In genomic region chr3L:4292120-4292697, dm6 we compare ENCODE assay signal across 1 fruit fly cellular context.
TF ChIP-seq lines count a peak whose summit lies in the region.

Gene CG15012, minus strand, starts transcription at chr3L:4292246.
Gene Fdx2, plus strand, starts transcription at chr3L:4292482.

TF ChIP-seq in whole organism, embryonic, 481 proteins besides CTCF, POLR2A, EP300 and RAD21 (continued from another document and continues in another):
- TF ChIP-seq E2f1 (GFP tag; IDR thresholded peaks at IDR 0.05; lab: Robert Waterston, UW) (no peak), grau (tag; optimal IDR thresholded peaks at IDR 0.05; lab: Kevin White, UChicago) (peak; percentile 41), wek (GFP tag; optimal IDR thresholded peaks at IDR 0.05; lab: Kevin White, UChicago) (no peak), CG14860 (GFP tag; IDR thresholded peaks at IDR 0.05; lab: Robert Waterston, UW; ENCODE audit: partially characterized antibody) (no peak), btn (GFP tag; optimal IDR thresholded peaks at IDR 0.05; lab: Kevin White, UChicago) (no peak), CG10147 (GFP tag; optimal IDR thresholded peaks at IDR 0.05; lab: Kevin White, UChicago) (peak; percentile 16), vvl (GFP tag; IDR thresholded peaks at IDR 0.05; lab: Robert Waterston, UW) (peak; percentile 59), CG18476 (GFP tag; optimal IDR thresholded peaks at IDR 0.05; lab: Kevin White, UChicago) (no peak), B-H2 (GFP tag; optimal IDR thresholded peaks at IDR 0.05; lab: Kevin White, UChicago) (no peak), eyg (GFP tag; optimal IDR thresholded peaks at IDR 0.05; lab: Kevin White, UChicago) (peak; percentile 9), Dref (GFP tag; IDR thresholded peaks at IDR 0.05; lab: Robert Waterston, UW) (peak; percentile 33; the same call in 1 of the 2 replicates), D19A (tag; optimal IDR thresholded peaks at IDR 0.05; lab: Kevin White, UChicago) (no peak), CG18262 (tag; optimal IDR thresholded peaks at IDR 0.05; lab: Kevin White, UChicago) (peak; percentile 40), fd64A (GFP tag; optimal IDR thresholded peaks at IDR 0.05; lab: Kevin White, UChicago) (no peak), maf-S (GFP tag; optimal IDR thresholded peaks at IDR 0.05; lab: Kevin White, UChicago) (no peak), knrl (GFP tag; IDR thresholded peaks at IDR 0.05; lab: Robert Waterston, UW; ENCODE audit: partially characterized antibody) (peak; percentile 61; the same call in 2 of the 3 replicates), Deaf1 (tag; optimal IDR thresholded peaks at IDR 0.05; lab: Kevin White, UChicago) (peak; percentile 3), jumu (GFP tag; optimal IDR thresholded peaks at IDR 0.05; lab: Kevin White, UChicago) (peak; percentile 43), CG6254 (GFP tag; optimal IDR thresholded peaks at IDR 0.05; lab: Kevin White, UChicago) (no peak), ase (GFP tag; IDR thresholded peaks at IDR 0.05; lab: Robert Waterston, UW) (no peak), CG5953 (GFP tag; IDR thresholded peaks at IDR 0.05; lab: Robert Waterston, UW) (no peak), CG42726 (GFP tag; IDR thresholded peaks at IDR 0.05; lab: Robert Waterston, UW; ENCODE audit: partially characterized antibody) (no peak), Dp (GFP tag; optimal IDR thresholded peaks at IDR 0.05; lab: Kevin White, UChicago) (peak; percentile 35), corto (GFP tag; optimal IDR thresholded peaks at IDR 0.05; lab: Kevin White, UChicago) (no peak), schlank (tag; optimal IDR thresholded peaks at IDR 0.05; lab: Kevin White, UChicago) (no peak), ERR (GFP tag; optimal IDR thresholded peaks at IDR 0.05; lab: Kevin White, UChicago) (no peak), CG15269 (tag; optimal IDR thresholded peaks at IDR 0.05; lab: Kevin White, UChicago) (no peak), esg (GFP tag; conservative IDR thresholded peaks at IDR 0.05; lab: Robert Waterston, UW) (no peak), Dek (tag; optimal IDR thresholded peaks at IDR 0.05; lab: Kevin White, UChicago) (no peak), HLH3B (GFP tag; IDR thresholded peaks at IDR 0.05; lab: Robert Waterston, UW) (no peak), CG10543 (GFP tag; optimal IDR thresholded peaks at IDR 0.05; lab: Kevin White, UChicago) (no peak), pum (GFP tag; optimal IDR thresholded peaks at IDR 0.05; lab: Kevin White, UChicago) (peak; percentile 11), dm (GFP tag; optimal IDR thresholded peaks at IDR 0.05; lab: Kevin White, UChicago) (peak; percentile 71), Mrtf (GFP tag; IDR thresholded peaks at IDR 0.05; lab: Robert Waterston, UW) (no peak), Adf1 (GFP tag; IDR thresholded peaks at IDR 0.05; lab: Robert Waterston, UW) (no peak), bsh (GFP tag; optimal IDR thresholded peaks at IDR 0.05; lab: Kevin White, UChicago) (peak in 1 of 2 experiments; percentile 1), CG31224 (GFP tag; IDR thresholded peaks at IDR 0.05; lab: Robert Waterston, UW) (no peak), vnd (GFP tag; IDR thresholded peaks at IDR 0.05; lab: Robert Waterston, UW; ENCODE audit: partially characterized antibody) (no peak), CG16813 (GFP tag; IDR thresholded peaks at IDR 0.05; lab: Robert Waterston, UW; ENCODE audit: partially characterized antibody) (0 out of 3 replicates have a peak, but pooled peaks have one; percentile 37), CG18011 (GFP tag; optimal IDR thresholded peaks at IDR 0.05; lab: Kevin White, UChicago) (no peak), Eip74EF (GFP tag; optimal IDR thresholded peaks at IDR 0.05; lab: Kevin White, UChicago) (peak in 1 of 2 experiments; percentile 3), ewg (GFP tag; optimal IDR thresholded peaks at IDR 0.05; lab: Kevin White, UChicago) (no peak), p53 (GFP tag; optimal IDR thresholded peaks at IDR 0.05; lab: Kevin White, UChicago) (peak; percentile 7), CG1792 (GFP tag; optimal IDR thresholded peaks at IDR 0.05; lab: Kevin White, UChicago) (no peak), CG2712 (tag; optimal IDR thresholded peaks at IDR 0.05; lab: Kevin White, UChicago) (peak; percentile 62), CG8290 (GFP tag; optimal IDR thresholded peaks at IDR 0.05; lab: Kevin White, UChicago) (peak; percentile 23), CG8290 (tag; optimal IDR thresholded peaks at IDR 0.05; lab: Kevin White, UChicago) (peak in 1 of 2 experiments; percentile 41), Dfd (GFP tag; optimal IDR thresholded peaks at IDR 0.05; lab: Kevin White, UChicago) (no peak), Fer3 (tag; optimal IDR thresholded peaks at IDR 0.05; lab: Kevin White, UChicago) (no peak), hth (optimal IDR thresholded peaks at IDR 0.05; lab: Kevin White, UChicago) (no peak), sob (GFP tag; IDR thresholded peaks at IDR 0.05; lab: Robert Waterston, UW) (no peak), CG7963 (GFP tag; IDR thresholded peaks at IDR 0.05; lab: Robert Waterston, UW; ENCODE audit: partially characterized antibody) (no peak), row (GFP tag; IDR thresholded peaks at IDR 0.05; lab: Robert Waterston, UW) (peak; percentile 84), zen2 (GFP tag; IDR thresholded peaks at IDR 0.05; lab: Robert Waterston, UW; ENCODE audit: partially characterized antibody) (no peak), chn (GFP tag; optimal IDR thresholded peaks at IDR 0.05; lab: Kevin White, UChicago) (no peak), CG6765 (GFP tag; optimal IDR thresholded peaks at IDR 0.05; lab: Kevin White, UChicago) (no peak), eve (GFP tag; optimal IDR thresholded peaks at IDR 0.05; lab: Kevin White, UChicago) (no peak), CG17568 (GFP tag; optimal IDR thresholded peaks at IDR 0.05; lab: Kevin White, UChicago) (no peak), Bgb (GFP tag; IDR thresholded peaks at IDR 0.05; lab: Robert Waterston, UW; ENCODE audit: partially characterized antibody) (no peak), CG7928 (GFP tag; optimal IDR thresholded peaks at IDR 0.05; lab: Kevin White, UChicago) (peak; percentile 76), phol (tag; optimal IDR thresholded peaks at IDR 0.05; lab: Kevin White, UChicago) (peak; percentile 68), Usf (GFP tag; optimal IDR thresholded peaks at IDR 0.05; lab: Kevin White, UChicago) (no peak), CG6854 (GFP tag; optimal IDR thresholded peaks at IDR 0.05; lab: Kevin White, UChicago) (no peak), lov (optimal IDR thresholded peaks at IDR 0.05; lab: Kevin White, UChicago) (no peak), lov (GFP tag; IDR thresholded peaks at IDR 0.05; lab: Robert Waterston, UW) (no peak), hb (GFP tag; IDR thresholded peaks at IDR 0.05; lab: Robert Waterston, UW; ENCODE audit: partially characterized antibody) (no peak), Asciz (GFP tag; optimal IDR thresholded peaks at IDR 0.05; lab: Kevin White, UChicago) (no peak), tna (GFP tag; IDR thresholded peaks at IDR 0.05; lab: Robert Waterston, UW; ENCODE audit: partially characterized antibody) (no peak), otp (GFP tag; IDR thresholded peaks at IDR 0.05; lab: Robert Waterston, UW) (no peak), CG8944 (GFP tag; optimal IDR thresholded peaks at IDR 0.05; lab: Kevin White, UChicago) (peak; percentile 34), Doc3 (GFP tag; IDR thresholded peaks at IDR 0.05; lab: Robert Waterston, UW; ENCODE audit: partially characterized antibody) (no peak), CG33213 (GFP tag; optimal IDR thresholded peaks at IDR 0.05; lab: Kevin White, UChicago) (peak; percentile 61), disco-r (GFP tag; optimal IDR thresholded peaks at IDR 0.05; lab: Kevin White, UChicago) (no peak), Max (GFP tag; optimal IDR thresholded peaks at IDR 0.05; lab: Kevin White, UChicago) (no peak), chinmo (GFP tag; IDR thresholded peaks at IDR 0.05; lab: Robert Waterston, UW; ENCODE audit: partially characterized antibody) (0 out of 4 replicates have a peak, but pooled peaks have one; percentile 36), CG4360 (GFP tag; IDR thresholded peaks at IDR 0.05; lab: Robert Waterston, UW) (peak; percentile 32; the same call in 1 of the 2 replicates), CG2120 (GFP tag; optimal IDR thresholded peaks at IDR 0.05; lab: Kevin White, UChicago) (peak; percentile 46), Gug (GFP tag; IDR thresholded peaks at IDR 0.05; lab: Robert Waterston, UW) (no peak), CG14014 (GFP tag; IDR thresholded peaks at IDR 0.05; lab: Robert Waterston, UW) (no peak), pfk (GFP tag; optimal IDR thresholded peaks at IDR 0.05; lab: Kevin White, UChicago) (no peak), Side (GFP tag; optimal IDR thresholded peaks at IDR 0.05; lab: Kevin White, UChicago) (no peak), insv (GFP tag; optimal IDR thresholded peaks at IDR 0.05; lab: Kevin White, UChicago) (no peak), CG1233 (GFP tag; optimal IDR thresholded peaks at IDR 0.05; lab: Kevin White, UChicago) (no peak), Xrp1 (GFP tag; IDR thresholded peaks at IDR 0.05; lab: Robert Waterston, UW) (no peak), Oli (tag; optimal IDR thresholded peaks at IDR 0.05; lab: Kevin White, UChicago) (no peak), nmo (GFP tag; optimal IDR thresholded peaks at IDR 0.05; lab: Kevin White, UChicago) (peak; percentile 71), CG9876 (GFP tag; optimal IDR thresholded peaks at IDR 0.05; lab: Kevin White, UChicago) (no peak), dmrt11E (tag; optimal IDR thresholded peaks at IDR 0.05; lab: Kevin White, UChicago) (no peak), CG33557 (GFP tag; optimal IDR thresholded peaks at IDR 0.05; lab: Kevin White, UChicago) (no peak), CG10267 (tag; optimal IDR thresholded peaks at IDR 0.05; lab: Kevin White, UChicago) (peak; percentile 74), NfI (GFP tag; optimal IDR thresholded peaks at IDR 0.05; lab: Kevin White, UChicago) (no peak), gcm (GFP tag; optimal IDR thresholded peaks at IDR 0.05; lab: Kevin White, UChicago) (no peak), CG10366 (GFP tag; IDR thresholded peaks at IDR 0.05; lab: Robert Waterston, UW) (peak; percentile 44), tio (GFP tag; optimal IDR thresholded peaks at IDR 0.05; lab: Kevin White, UChicago) (no peak), GATAe (GFP tag; conservative IDR thresholded peaks at IDR 0.05; lab: Robert Waterston, UW) (no peak), HLH4C (GFP tag; IDR thresholded peaks at IDR 0.05; lab: Robert Waterston, UW; ENCODE audit: partially characterized antibody) (no peak), hkb (optimal IDR thresholded peaks at IDR 0.05; lab: Kevin White, UChicago) (no peak), hkb (GFP tag; IDR thresholded peaks at IDR 0.05; lab: Robert Waterston, UW) (no peak), CG14441 (GFP tag; IDR thresholded peaks at IDR 0.05; lab: Robert Waterston, UW) (no peak), Poxn (GFP tag; IDR thresholded peaks at IDR 0.05; lab: Robert Waterston, UW) (no peak), CG1024 (GFP tag; IDR thresholded peaks at IDR 0.05; lab: Robert Waterston, UW) (no peak), CG2116 (GFP tag; optimal IDR thresholded peaks at IDR 0.05; lab: Kevin White, UChicago) (peak; percentile 97), CG1603 (tag; optimal IDR thresholded peaks at IDR 0.05; lab: Kevin White, UChicago) (peak; percentile 64), CG31388 (GFP tag; optimal IDR thresholded peaks at IDR 0.05; lab: Kevin White, UChicago) (no peak), CG9817 (tag; optimal IDR thresholded peaks at IDR 0.05; lab: Kevin White, UChicago) (no peak), CG8478 (optimal IDR thresholded peaks at IDR 0.05; lab: Kevin White, UChicago) (no peak), Ssrp (tag; optimal IDR thresholded peaks at IDR 0.05; lab: Kevin White, UChicago) (no peak), CG6689 (GFP tag; IDR thresholded peaks at IDR 0.05; lab: Robert Waterston, UW) (no peak), dati (GFP tag; IDR thresholded peaks at IDR 0.05; lab: Robert Waterston, UW) (no peak), CG11723 (GFP tag; optimal IDR thresholded peaks at IDR 0.05; lab: Kevin White, UChicago) (no peak), CG2875 (GFP tag; optimal IDR thresholded peaks at IDR 0.05; lab: Kevin White, UChicago) (no peak), NK7.1 (GFP tag; optimal IDR thresholded peaks at IDR 0.05; lab: Kevin White, UChicago) (no peak), tll (GFP tag; optimal IDR thresholded peaks at IDR 0.05; lab: Kevin White, UChicago) (peak; percentile 12 to 15), CG14050 (GFP tag; IDR thresholded peaks at IDR 0.05; lab: Robert Waterston, UW) (no peak), vfl (GFP tag; optimal IDR thresholded peaks at IDR 0.05; lab: Kevin White, UChicago) (no peak), toy (GFP tag; IDR thresholded peaks at IDR 0.05; lab: Robert Waterston, UW) (no peak), z (GFP tag; IDR thresholded peaks at IDR 0.05; lab: Robert Waterston, UW) (no peak), CG18619 (GFP tag; optimal IDR thresholded peaks at IDR 0.05; lab: Kevin White, UChicago) (no peak), wdn (GFP tag; IDR thresholded peaks at IDR 0.05; lab: Robert Waterston, UW) (no peak), Lhr (GFP tag; optimal IDR thresholded peaks at IDR 0.05; lab: Kevin White, UChicago) (peak; percentile 46), run (tag; optimal IDR thresholded peaks at IDR 0.05; lab: Kevin White, UChicago) (no peak), CG16779 (GFP tag; IDR thresholded peaks at IDR 0.05; lab: Robert Waterston, UW) (no peak), CG32772 (GFP tag; IDR thresholded peaks at IDR 0.05; lab: Robert Waterston, UW) (no peak), gce (GFP tag; IDR thresholded peaks at IDR 0.05; lab: Robert Waterston, UW) (no peak), CG12104 (GFP tag; optimal IDR thresholded peaks at IDR 0.05; lab: Kevin White, UChicago) (peak; percentile 10), ara (GFP tag; IDR thresholded peaks at IDR 0.05; lab: Robert Waterston, UW) (no peak), CG7271 (tag; optimal IDR thresholded peaks at IDR 0.05; lab: Kevin White, UChicago) (no peak), Med (GFP tag; lab: Kevin White, UChicago) (peak; percentile 88), Atf6 (GFP tag; IDR thresholded peaks at IDR 0.05; lab: Robert Waterston, UW) (no peak), Hmx (GFP tag; optimal IDR thresholded peaks at IDR 0.05; lab: Kevin White, UChicago) (no peak), unpg (GFP tag; optimal IDR thresholded peaks at IDR 0.05; lab: Kevin White, UChicago) (peak; percentile 23), Nf-YB (GFP tag; optimal IDR thresholded peaks at IDR 0.05; lab: Kevin White, UChicago) (no peak), CG31365 (tag; optimal IDR thresholded peaks at IDR 0.05; lab: Kevin White, UChicago) (no peak), pnt (GFP tag; optimal IDR thresholded peaks at IDR 0.05; lab: Kevin White, UChicago) (peak; percentile 21), onecut (GFP tag; IDR thresholded peaks at IDR 0.05; lab: Robert Waterston, UW) (no peak; the same call in 1 of the 2 replicates), CG10209 (GFP tag; optimal IDR thresholded peaks at IDR 0.05; lab: Kevin White, UChicago) (no peak)
